Worm (Caenorhabditis elegans) whole organism, L3 larva: ENCODE results near the gene F13E9.11.

Experiments
- egl-27 ChIP-seq: sonication (generic microtip); optimal IDR thresholded peaks from 4 replicates; lab custom pipeline; 2017; ENCODE audit warnings: missing biosample characterization, missing genetic modification reagents, missing genetic modification characterization
- lin-39 ChIP-seq: fragments of 150-350 bp; optimal IDR thresholded peaks from 2 replicates; lab custom pipeline; 2018; ENCODE audit warnings: missing biosample characterization, missing genetic modification reagents, missing genetic modification characterization
- nhr-11 ChIP-seq: fragments of 150-350 bp; optimal IDR thresholded peaks from 2 replicates; lab custom pipeline; 2014; ENCODE audit warnings: missing biosample characterization, missing genetic modification characterization
- nhr-76 ChIP-seq: fragments of 150-350 bp; sonication (generic microtip); optimal IDR thresholded peaks from 5 replicates; lab custom pipeline; 2014; ENCODE audit warnings: missing biosample characterization, missing genetic modification characterization
- pqm-1 ChIP-seq: fragments of 150-350 bp; optimal IDR thresholded peaks from 2 replicates; lab custom pipeline; 2017; ENCODE audit warnings: missing biosample characterization, missing genetic modification characterization, inconsistent platforms

DNA sequence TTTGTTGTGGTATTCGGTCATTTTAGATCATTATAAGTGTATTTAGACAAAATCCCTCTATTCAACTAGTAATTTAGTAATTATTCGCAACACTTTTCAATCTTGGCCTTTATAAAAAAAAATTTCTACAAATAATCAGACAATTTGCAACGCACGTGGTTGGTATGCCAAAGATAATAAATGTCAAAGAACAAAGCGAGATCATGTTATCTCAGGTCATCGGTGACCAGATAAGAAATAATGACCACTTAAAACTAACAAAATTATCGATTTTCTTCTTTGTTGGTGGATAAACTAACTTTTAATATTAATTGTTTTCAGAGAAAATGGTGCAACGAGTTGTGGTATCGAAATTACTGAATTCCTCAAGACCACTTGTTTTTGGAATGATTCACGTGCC lies 12.3 kb upstream of the F13E9.11 start, which contains the start of gene F13E9.13:
- TF ChIP-seq nhr-11 (tag; lab: Kevin White, UChicago) (no peak), nhr-76 (no peak), lin-39 (tag; lab: Kevin White, UChicago) (no peak), pqm-1 (tag; lab: Kevin White, UChicago) (no peak), egl-27 (tag; lab: Kevin White, UChicago) (no peak)
